Worm (Caenorhabditis elegans): Measurements from ENCODE around the gene K07H8.12.

- TF ChIP-seq F33H1.4 (GFP tag; IDR thresholded peaks at IDR 0.05), result no peak
- no peak for TF ChIP-seq dpff-1 (tag; optimal IDR thresholded peaks at IDR 0.05)
- no peak for TF ChIP-seq ets-4 (GFP tag; optimal IDR thresholded peaks at IDR 0.05)
- no peak for TF ChIP-seq ztf-25 (GFP tag; IDR thresholded peaks at IDR 0.05)
Measured at ce11 chrIV:8299636-8300035, 23.1 kb upstream of the K07H8.12 start, which contains the start of gene F35H10.6.
